Fruit fly (Drosophila melanogaster) whole organism, prepupa: ENCODE data around the gene CG13086.

Experiments
- CG6808 ChIP-seq: fragments of 200-800 bp; sonication (Bioruptor generic); optimal IDR thresholded peaks from 3 replicates; lab custom pipeline; 2017; ENCODE audit warnings: missing biosample characterization, missing genetic modification characterization, mild to moderate bottlenecking, moderate library complexity, missing genetic modification reagents
- Ets21C ChIP-seq: fragments of 200-800 bp; sonication (Bioruptor generic); optimal IDR thresholded peaks from 3 replicates; lab custom pipeline; 2016; ENCODE audit warnings: missing biosample characterization, missing genetic modification characterization
- fkh ChIP-seq: fragments of 200-800 bp; sonication (Bioruptor generic); optimal IDR thresholded peaks from 3 replicates; lab custom pipeline; 2017; ENCODE audit warnings: missing biosample characterization, mild to moderate bottlenecking, missing genetic modification characterization, moderate library complexity

DNA sequence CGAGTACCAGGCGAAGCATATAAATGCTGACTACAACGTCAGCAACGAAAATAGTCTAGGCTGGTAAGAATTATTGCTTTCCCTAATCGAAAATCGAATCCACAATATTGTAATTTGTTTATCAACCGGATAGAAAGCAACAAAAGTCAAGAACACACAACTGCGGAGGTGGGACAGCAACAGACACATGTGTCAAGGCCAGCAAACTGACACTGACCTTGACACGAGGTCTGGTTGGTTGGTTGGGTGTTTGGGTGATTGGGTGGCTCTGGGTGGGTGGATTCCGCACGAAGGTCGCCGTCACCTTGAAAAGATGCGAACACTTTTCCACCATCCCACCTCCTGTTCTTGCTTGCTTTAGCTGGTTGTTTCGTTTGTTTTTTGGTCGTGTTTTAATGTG is 38.5 kb downstream of the CG13086 start:
- TF ChIP-seq CG6808 (GFP tag; lab: Kevin White, UChicago) = no peak
- no peak for TF ChIP-seq fkh (GFP tag; lab: Kevin White, UChicago)
- no peak for TF ChIP-seq Ets21C (GFP tag; lab: Kevin White, UChicago)
